Fruit fly (Drosophila melanogaster) whole organism, embryonic: ENCODE results near the gene Erk7.

ENCODE experiments used
- Adf1 ChIP-seq: fragments of 200-800 bp; sonication (Bioruptor generic); IDR thresholded peaks from 2 replicates; pipeline ENCODE4 v1.3.6; 2022; ENCODE audit warnings: missing biosample characterization, missing genetic modification characterization
- Bdp1 ChIP-seq: fragments of 200-800 bp; sonication (Bioruptor generic); optimal IDR thresholded peaks from 3 replicates; lab custom pipeline; 2016; ENCODE audit warnings: missing biosample characterization, missing genetic modification characterization
- CG10147 ChIP-seq: fragments of 200-800 bp; sonication (Bioruptor generic); optimal IDR thresholded peaks from 2 replicates; lab custom pipeline; 2019; ENCODE audit warnings: missing biosample characterization, mild to moderate bottlenecking, missing genetic modification characterization, moderate library complexity
- CG10543 ChIP-seq: fragments of 200-800 bp; sonication (Bioruptor generic); optimal IDR thresholded peaks from 3 replicates; lab custom pipeline; 2017; ENCODE audit warnings: missing biosample characterization, mild to moderate bottlenecking, missing genetic modification characterization, moderate library complexity
- CG11695 ChIP-seq: fragments of 200-800 bp; sonication (Bioruptor generic); IDR thresholded peaks from 3 replicates; pipeline ENCODE4 v1.3.6; 2022; ENCODE audit warnings: missing biosample characterization, missing genetic modification characterization
- CG13287 ChIP-seq: fragments of 200-800 bp; sonication (Bioruptor generic); IDR thresholded peaks from 2 replicates; pipeline ENCODE4 v1.3.6; 2022; ENCODE audit warnings: missing biosample characterization, missing genetic modification characterization; ENCODE audit not compliant: partially characterized antibody
- CG13894 ChIP-seq: fragments of 200-800 bp; sonication (Bioruptor generic); optimal IDR thresholded peaks from 3 replicates; lab custom pipeline; 2018; ENCODE audit warnings: missing biosample characterization, mild to moderate bottlenecking, missing genetic modification characterization, moderate library complexity
- CG14710 ChIP-seq: fragments of 200-800 bp; sonication (Bioruptor generic); optimal IDR thresholded peaks from 3 replicates; lab custom pipeline; 2019; ENCODE audit warnings: missing biosample characterization, mild to moderate bottlenecking, missing genetic modification characterization, moderate library complexity
- CG17328 ChIP-seq: fragments of 200-800 bp; sonication (Bioruptor generic); IDR thresholded peaks from 2 replicates; pipeline ENCODE4 v1.3.6; 2022; ENCODE audit warnings: missing biosample characterization, missing genetic modification characterization
- CG17361 ChIP-seq: fragments of 200-800 bp; sonication (Bioruptor generic); IDR thresholded peaks from 3 replicates; pipeline ENCODE4 v1.3.6; 2022; ENCODE audit warnings: missing biosample characterization, missing genetic modification characterization
- CG18262 ChIP-seq: fragments of 200-800 bp; optimal IDR thresholded peaks from 3 replicates; lab custom pipeline; 2019; ENCODE audit warnings: missing biosample characterization, mild to moderate bottlenecking, missing genetic modification characterization, moderate library complexity
- CG2202 ChIP-seq: fragments of 200-800 bp; sonication (Bioruptor generic); optimal IDR thresholded peaks from 2 replicates; lab custom pipeline; 2018; ENCODE audit warnings: missing biosample characterization, mild to moderate bottlenecking, missing genetic modification characterization
- CG32772 ChIP-seq: fragments of 200-800 bp; sonication (Bioruptor generic); IDR thresholded peaks from 2 replicates; pipeline ENCODE4 v1.3.6; 2022; ENCODE audit warnings: missing biosample characterization, missing genetic modification characterization
- CG4424 ChIP-seq: fragments of 200-800 bp; sonication (Bioruptor generic); optimal IDR thresholded peaks from 3 replicates; lab custom pipeline; 2016; ENCODE audit warnings: missing biosample characterization, missing genetic modification characterization
- CG4617 ChIP-seq: fragments of 200-800 bp; sonication (Bioruptor generic); optimal IDR thresholded peaks from 3 replicates; lab custom pipeline; 2016; ENCODE audit warnings: missing biosample characterization, missing genetic modification characterization, borderline replicate concordance
- CG6272 ChIP-seq: fragments of 200-800 bp; sonication (Bioruptor generic); IDR thresholded peaks from 2 replicates; pipeline ENCODE4 v1.3.6; 2022; ENCODE audit warnings: missing biosample characterization, missing genetic modification characterization
- CG9215 ChIP-seq: fragments of 200-800 bp; sonication (Bioruptor generic); IDR thresholded peaks from 2 replicates; pipeline ENCODE4 v1.3.6; 2022; ENCODE audit warnings: missing biosample characterization, missing genetic modification characterization
- CG9876 ChIP-seq: fragments of 200-800 bp; sonication (Bioruptor generic); optimal IDR thresholded peaks from 2 replicates; lab custom pipeline; 2016; ENCODE audit warnings: missing biosample characterization, missing genetic modification characterization
- CoRest ChIP-seq: fragments of 200-800 bp; sonication (Bioruptor generic); optimal IDR thresholded peaks from 3 replicates; lab custom pipeline; 2018; ENCODE audit warnings: missing biosample characterization, mild to moderate bottlenecking, missing genetic modification characterization, moderate library complexity
- D19A ChIP-seq: fragments of 200-800 bp; optimal IDR thresholded peaks from 3 replicates; lab custom pipeline; 2019; ENCODE audit warnings: missing biosample characterization, mild to moderate bottlenecking, missing genetic modification characterization, moderate library complexity
- D19B ChIP-seq: fragments of 200-800 bp; sonication (Bioruptor generic); optimal IDR thresholded peaks from 2 replicates; lab custom pipeline; 2017; ENCODE audit warnings: missing biosample characterization, mild to moderate bottlenecking, missing genetic modification characterization
- Dp ChIP-seq: fragments of 200-800 bp; sonication (Bioruptor generic); optimal IDR thresholded peaks from 2 replicates; lab custom pipeline; 2018; ENCODE audit warnings: missing biosample characterization, mild to moderate bottlenecking, missing genetic modification characterization, moderate library complexity
- Dref ChIP-seq: fragments of 200-800 bp; sonication (Bioruptor generic); IDR thresholded peaks from 2 replicates; pipeline ENCODE4 v1.3.6; 2022; ENCODE audit warnings: missing biosample characterization, missing genetic modification characterization
- Drgx ChIP-seq: fragments of 200-800 bp; sonication (Bioruptor generic); IDR thresholded peaks from 2 replicates; pipeline ENCODE4 v1.3.6; 2022; ENCODE audit warnings: missing biosample characterization, missing genetic modification characterization
- E2f2 ChIP-seq: fragments of 200-800 bp; sonication (Bioruptor generic); IDR thresholded peaks from 2 replicates; pipeline ENCODE4 v1.3.6; 2022; ENCODE audit warnings: missing biosample characterization, missing genetic modification characterization
- HLH54F ChIP-seq: fragments of 200-800 bp; sonication (Bioruptor generic); optimal IDR thresholded peaks from 3 replicates; lab custom pipeline; 2016; ENCODE audit warnings: missing biosample characterization, missing genetic modification characterization
- Hr3 ChIP-seq: fragments of 200-800 bp; sonication (Bioruptor generic); optimal IDR thresholded peaks from 3 replicates; lab custom pipeline; 2016; ENCODE audit warnings: missing biosample characterization, missing genetic modification characterization
- Hsf ChIP-seq: fragments of 200-800 bp; sonication (Bioruptor generic); optimal IDR thresholded peaks from 3 replicates; lab custom pipeline; 2016; ENCODE audit warnings: missing biosample characterization, missing genetic modification characterization
- MBD-R2 ChIP-seq: fragments of 200-800 bp; sonication (Bioruptor generic); IDR thresholded peaks from 2 replicates; pipeline ENCODE4 v1.3.6; 2022; ENCODE audit warnings: missing biosample characterization, missing genetic modification characterization
- Med ChIP-seq: fragments of 200-800 bp; sonication (Bioruptor generic); peaks from one replicate; lab custom pipeline; 2016; ENCODE audit warnings: missing biosample characterization, missing genetic modification characterization, mild to moderate bottlenecking, inconsistent platforms, moderate library complexity
- Mes4 ChIP-seq: fragments of 200-800 bp; sonication (Bioruptor generic); optimal IDR thresholded peaks from 2 replicates; lab custom pipeline; 2016; ENCODE audit warnings: missing biosample characterization, missing genetic modification characterization
- Myb ChIP-seq: fragments of 200-800 bp; sonication (Bioruptor generic); optimal IDR thresholded peaks from 2 replicates; lab custom pipeline; 2016; ENCODE audit warnings: missing biosample characterization, missing genetic modification characterization
- NFAT ChIP-seq: fragments of 200-800 bp; sonication (Bioruptor generic); IDR thresholded peaks from 2 replicates; pipeline ENCODE4 v1.3.6; 2022; ENCODE audit warnings: missing biosample characterization, missing genetic modification characterization
- Oli ChIP-seq: fragments of 200-800 bp; sonication (Bioruptor generic); optimal IDR thresholded peaks from 2 replicates; lab custom pipeline; 2018; ENCODE audit warnings: missing biosample characterization, mild to moderate bottlenecking, missing genetic modification characterization, moderate library complexity
- Rx ChIP-seq: fragments of 200-800 bp; sonication (Bioruptor generic); IDR thresholded peaks from 2 replicates; pipeline ENCODE4 v1.3.6; 2022; ENCODE audit warnings: missing biosample characterization, missing genetic modification characterization
- Side ChIP-seq: fragments of 200-800 bp; sonication (Bioruptor generic); optimal IDR thresholded peaks from 2 replicates; lab custom pipeline; 2016; ENCODE audit warnings: missing biosample characterization, missing genetic modification characterization
- Usf ChIP-seq: fragments of 200-800 bp; sonication (Bioruptor generic); optimal IDR thresholded peaks from 2 replicates; lab custom pipeline; 2017; ENCODE audit warnings: missing genotype, missing biosample characterization, missing genetic modification characterization
- Xrp1 ChIP-seq: fragments of 200-800 bp; sonication (Bioruptor generic); IDR thresholded peaks from 2 replicates; pipeline ENCODE4 v1.3.6; 2022; ENCODE audit warnings: missing biosample characterization, missing genetic modification characterization
- br ChIP-seq: fragments of >200 bp; optimal IDR thresholded peaks from 2 replicates; lab custom pipeline; 2017
- da ChIP-seq: fragments of 200-800 bp; sonication (Bioruptor generic); optimal IDR thresholded peaks from 2 replicates; lab custom pipeline; 2016; ENCODE audit warnings: missing biosample characterization, missing genetic modification characterization
- dpn ChIP-seq, 2 experiments: fragments of 200-800 bp; sonication (Bioruptor generic); optimal IDR thresholded peaks; 3 replicates each; lab custom pipeline; 2016; ENCODE audit warnings: missing biosample characterization in 2 of 2, missing genetic modification characterization in 2 of 2
- dysf ChIP-seq: fragments of 200-800 bp; sonication (Bioruptor generic); IDR thresholded peaks from 3 replicates; pipeline ENCODE4 v1.3.6; 2022; ENCODE audit warnings: missing biosample characterization, missing genetic modification characterization
- fu2 ChIP-seq: fragments of 200-800 bp; sonication (Bioruptor generic); optimal IDR thresholded peaks from 2 replicates; lab custom pipeline; 2016; ENCODE audit warnings: missing biosample characterization, missing genetic modification characterization
- gem ChIP-seq: fragments of 200-800 bp; sonication (Bioruptor generic); optimal IDR thresholded peaks from 2 replicates; lab custom pipeline; 2019; ENCODE audit warnings: missing biosample characterization, mild to moderate bottlenecking, missing genetic modification characterization, moderate library complexity
- gsb-n ChIP-seq: fragments of 200-800 bp; sonication (Bioruptor generic); optimal IDR thresholded peaks from 3 replicates; lab custom pipeline; 2018; ENCODE audit warnings: missing biosample characterization, mild to moderate bottlenecking, missing genetic modification characterization
- lola ChIP-seq, 3 experiments: fragments of >200 bp in 2 of 3; fragments of 200-800 bp in 1 of 3; sonication (Bioruptor generic) in 1 of 3; optimal IDR thresholded peaks; 2 replicates each; lab custom pipeline; 2017 to 2019; ENCODE audit warnings: missing biosample characterization in 3 of 3, missing genetic modification characterization in 3 of 3, mild to moderate bottlenecking in 1 of 3, moderate library complexity in 1 of 3
- nom ChIP-seq: fragments of 200-800 bp; sonication (Bioruptor generic); optimal IDR thresholded peaks from 2 replicates; lab custom pipeline; 2017; ENCODE audit warnings: missing biosample characterization, missing genetic modification characterization, mild to moderate bottlenecking, moderate library complexity, missing genetic modification reagents
- odd ChIP-seq: fragments of 200-800 bp; sonication (Bioruptor generic); optimal IDR thresholded peaks from 2 replicates; lab custom pipeline; 2017; ENCODE audit warnings: missing biosample characterization, mild to moderate bottlenecking, missing genetic modification characterization
- salm ChIP-seq: fragments of 200-800 bp; sonication (Bioruptor generic); optimal IDR thresholded peaks from 2 replicates; lab custom pipeline; 2018; ENCODE audit warnings: missing biosample characterization, mild to moderate bottlenecking, missing genetic modification characterization
- so ChIP-seq: fragments of 200-800 bp; sonication (Bioruptor generic); IDR thresholded peaks from 3 replicates; pipeline ENCODE4 v1.3.6; 2022; ENCODE audit warnings: missing biosample characterization, missing genetic modification characterization
- unpg ChIP-seq: fragments of 200-800 bp; sonication (Bioruptor generic); optimal IDR thresholded peaks from 3 replicates; lab custom pipeline; 2018; ENCODE audit warnings: missing biosample characterization, mild to moderate bottlenecking, missing genetic modification characterization, moderate library complexity
- zfh2 ChIP-seq: fragments of 200-800 bp; sonication (Bioruptor generic); optimal IDR thresholded peaks from 2 replicates; lab custom pipeline; 2016; ENCODE audit warnings: missing biosample characterization, missing genetic modification characterization

Gene Erk7

dm6 chrX:9305735-9306134 is 38.2 kb upstream of the Erk7 start (continued):
- TF ChIP-seq nom (GFP tag; lab: Kevin White, UChicago) (peak; percentile 97), Hr3 (no peak), Myb (GFP tag; lab: Kevin White, UChicago) (no peak), fu2 (GFP tag; lab: Kevin White, UChicago) (no peak), Xrp1 (GFP tag; lab: Robert Waterston, UW) (no peak), E2f2 (GFP tag; lab: Robert Waterston, UW) (no peak), CG4424 (no peak), lola (GFP tag; optimal IDR thresholded peaks at IDR 0.05; lab: Kevin White, UChicago) (no peak), Rx (GFP tag; lab: Robert Waterston, UW) (no peak), CG32772 (no peak), Drgx (peak; percentile 98), salm (no peak), MBD-R2 (no peak), CG17328 (GFP tag; lab: Robert Waterston, UW) (no peak), CG11695 (GFP tag; lab: Robert Waterston, UW) (no peak), CG13287 (GFP tag; lab: Robert Waterston, UW) (0 out of 2 replicates have a peak, but pooled peaks have one; percentile 20), so (no peak), CG4617 (GFP tag; lab: Kevin White, UChicago) (no peak), CG10543 (GFP tag; lab: Kevin White, UChicago) (no peak), CG14710 (tag; lab: Kevin White, UChicago) (no peak), Adf1 (GFP tag; lab: Robert Waterston, UW) (no peak), Hsf (GFP tag; lab: Kevin White, UChicago) (no peak), CG10147 (no peak), Mes4 (GFP tag; lab: Kevin White, UChicago) (no peak), odd (no peak), Usf (no peak), CG18262 (no peak), CG9876 (GFP tag; lab: Kevin White, UChicago) (no peak)

- TF ChIP-seq Dp (GFP tag; lab: Kevin White, UChicago) (no peak), CG9215 (GFP tag; lab: Robert Waterston, UW) (peak; percentile 41; the same call in 1 of the 2 replicates), dpn (GFP tag; optimal IDR thresholded peaks at IDR 0.05; lab: Kevin White, UChicago) (peak in 1 of 2 experiments; percentile 17), Side (GFP tag; lab: Kevin White, UChicago) (no peak), HLH54F (GFP tag; lab: Kevin White, UChicago) (peak; percentile 7), CG17361 (0 out of 3 replicates have a peak, but pooled peaks have one; percentile 20), Bdp1 (no peak), CoRest (tag; lab: Kevin White, UChicago) (peak; percentile 20), dysf (GFP tag; lab: Robert Waterston, UW) (no peak), da (GFP tag; lab: Kevin White, UChicago) (no peak), Dref (GFP tag; lab: Robert Waterston, UW) (no peak), D19A (peak; percentile 22), CG2202 (tag; lab: Kevin White, UChicago) (no peak), Oli (peak; percentile 6), D19B (GFP tag; lab: Kevin White, UChicago) (peak; percentile 53), NFAT (GFP tag; lab: Robert Waterston, UW) (0 out of 2 replicates have a peak, but pooled peaks have one; percentile 14), unpg (GFP tag; lab: Kevin White, UChicago) (peak; percentile 2), br (lab: Kevin White, UChicago) (no peak), gsb-n (tag; lab: Kevin White, UChicago) (no peak), CG13894 (tag; lab: Kevin White, UChicago) (peak; percentile 89), zfh2 (GFP tag; lab: Kevin White, UChicago) (peak; percentile 24), gem (peak; percentile 53), CG6272 (GFP tag; lab: Robert Waterston, UW) (no peak), Med (GFP tag; lab: Kevin White, UChicago) (peak; percentile 78)
Measured at dm6 chrX:9297661-9298433, 30.3 kb upstream of the Erk7 start.
